2 fruit fly cellular contexts compared by ENCODE assay signal in genomic region chr4:485796-486195, dm6.
A peak's percentile ranks its signal among the peaks of the same experiment; 100 is the strongest.
TF ChIP-seq lines count a peak whose summit lies in the region.

No protein-coding gene starts in this region.

- TF ChIP-seq CTCF in whole organism, embryonic (GFP tag; optimal IDR thresholded peaks at IDR 0.05; lab: Kevin White, UChicago): no peak

TF ChIP-seq in whole organism, adult, 20 proteins besides CTCF, POLR2A, EP300 and RAD21:
- peak; percentile 92 for TF ChIP-seq kay (GFP tag; lab: Kevin White, UChicago; ENCODE audit: borderline replicate concordance)
- TF ChIP-seq CG1620 (GFP tag; optimal IDR thresholded peaks at IDR 0.05; lab: Kevin White, UChicago): no peak

TF ChIP-seq in whole organism, embryonic, 481 proteins besides CTCF, POLR2A, EP300 and RAD21:
- no peak for TF ChIP-seq Adf1 (GFP tag; IDR thresholded peaks at IDR 0.05; lab: Robert Waterston, UW)
- TF ChIP-seq Max (GFP tag; optimal IDR thresholded peaks at IDR 0.05; lab: Kevin White, UChicago): no peak
- peak; percentile 2 for TF ChIP-seq D19A (tag; optimal IDR thresholded peaks at IDR 0.05; lab: Kevin White, UChicago)
- no peak for TF ChIP-seq CG2678 (tag; optimal IDR thresholded peaks at IDR 0.05; lab: Kevin White, UChicago)
- TF ChIP-seq CG34224 (GFP tag; IDR thresholded peaks at IDR 0.05; lab: Robert Waterston, UW; ENCODE audit: partially characterized antibody): no peak
- no peak for TF ChIP-seq stwl (tag; optimal IDR thresholded peaks at IDR 0.05; lab: Kevin White, UChicago)
- TF ChIP-seq CG11696 (GFP tag; IDR thresholded peaks at IDR 0.05; lab: Robert Waterston, UW): no peak
- TF ChIP-seq Pdp1 (GFP tag; optimal IDR thresholded peaks at IDR 0.05; lab: Kevin White, UChicago): peak in 1 of 2 experiments; percentile 78
- TF ChIP-seq jing (GFP tag; optimal IDR thresholded peaks at IDR 0.05; lab: Kevin White, UChicago): no peak

Comparison
In these comparisons a context has a peak if more than half of its experiments do, and no peak if none do; other contexts are left out.
1. Of the 1 proteins assayed by ChIP-seq in both whole organism, embryonic and whole organism, adult: peak only in whole organism, embryonic: none; only in whole organism, adult: kay; in both: none; in neither: 0.